Worm (Caenorhabditis elegans) whole organism, L4 larva: Measurements from ENCODE around the gene F41C3.7.
"Not testable (repeated sequence)": the region's sequence is repeated elsewhere in the genome, so short reads cannot be mapped to it uniquely, and the experiment has no call there.

Source experiments
- F10B5.3 ChIP-seq: sonication (generic microtip); optimal IDR thresholded peaks from 2 replicates; lab custom pipeline; 2016; ENCODE audit warnings: mild to moderate bottlenecking, missing genetic modification characterization, missing compliant biosample characterization
- F37D6.2 ChIP-seq: sonication (generic microtip); optimal IDR thresholded peaks from 2 replicates; lab custom pipeline; 2016; ENCODE audit warnings: mild to moderate bottlenecking, missing genetic modification characterization, missing compliant biosample characterization
- F49E8.2 ChIP-seq: sonication (generic microtip); optimal IDR thresholded peaks from 2 replicates; lab custom pipeline; 2016; ENCODE audit warnings: missing compliant biosample characterization, mild to moderate bottlenecking, missing genetic modification characterization, borderline replicate concordance
- T20F7.1 ChIP-seq: fragments of 200-800 bp; sonication (Bioruptor generic); optimal IDR thresholded peaks from 2 replicates; lab custom pipeline; 2018; ENCODE audit warnings: mild to moderate bottlenecking, missing genetic modification characterization, missing compliant biosample characterization
- Y105C5A.15 ChIP-seq: fragments of 200-800 bp; sonication (Bioruptor generic); IDR thresholded peaks from 2 replicates; pipeline ENCODE4 v1.3.6; 2022; ENCODE audit warnings: missing genetic modification characterization, missing compliant biosample characterization
- Y48G9A.11 ChIP-seq: fragments of 200-800 bp; sonication (Bioruptor generic); IDR thresholded peaks from 2 replicates; pipeline ENCODE4 v1.3.6; 2022; ENCODE audit warnings: missing genetic modification reagents, missing genetic modification characterization, missing compliant biosample characterization
- Y5F2A.4 ChIP-seq: fragments of 200-800 bp; sonication (Bioruptor generic); optimal IDR thresholded peaks from 2 replicates; lab custom pipeline; 2018; ENCODE audit warnings: mild to moderate bottlenecking, missing genetic modification characterization, missing compliant biosample characterization
- aha-1 ChIP-seq: fragments of 150-350 bp; peaks from one replicate; lab custom pipeline; 2014; ENCODE audit warnings: missing biosample characterization, missing genetic modification characterization
- ama-1 ChIP-seq: fragments of 150-350 bp; optimal IDR thresholded peaks from 2 replicates; lab custom pipeline; 2014; ENCODE audit warnings: inconsistent platforms, mixed read lengths
- arid-1 ChIP-seq: fragments of 200-800 bp; sonication (Bioruptor generic); conservative IDR thresholded peaks from 2 replicates; pipeline ENCODE4 v1.3.6; 2022; ENCODE audit warnings: missing genetic modification reagents, missing genetic modification characterization, missing compliant biosample characterization
- ceh-44 ChIP-seq: fragments of 200-800 bp; sonication (Bioruptor generic); IDR thresholded peaks from 2 replicates; pipeline ENCODE4 v1.3.6; 2022; ENCODE audit warnings: missing genetic modification reagents, missing genetic modification characterization, missing compliant biosample characterization
- cey-2 ChIP-seq: sonication (generic microtip); optimal IDR thresholded peaks from 3 replicates; lab custom pipeline; 2017; ENCODE audit warnings: missing genetic modification characterization, mild to moderate bottlenecking, missing compliant biosample characterization, antibody characterized with exemption, borderline replicate concordance; ENCODE audit not compliant: insufficient read depth
- daf-16 ChIP-seq, 3 experiments: sonication (generic microtip); optimal IDR thresholded peaks; 2 replicates each; lab custom pipeline; 2016 to 2017; ENCODE audit warnings: missing genetic modification characterization in 3 of 3, missing genetic modification reagents in 3 of 3, mild to moderate bottlenecking in 2 of 3, missing compliant biosample characterization in 2 of 3, missing biosample characterization in 1 of 3, moderate library complexity in 1 of 3
- daf-19 ChIP-seq: fragments of 200-800 bp; sonication (Bioruptor generic); conservative IDR thresholded peaks from 2 replicates; pipeline ENCODE4 v1.3.6; 2022; ENCODE audit warnings: missing genetic modification characterization, missing compliant biosample characterization
- dmd-9 ChIP-seq: fragments of 200-800 bp; sonication (Bioruptor generic); IDR thresholded peaks from 2 replicates; pipeline ENCODE4 v1.3.6; 2022; ENCODE audit warnings: missing genetic modification reagents, missing genetic modification characterization, missing compliant biosample characterization
- duxl-1 ChIP-seq: sonication (generic microtip); optimal IDR thresholded peaks from 2 replicates; lab custom pipeline; 2016; ENCODE audit warnings: mild to moderate bottlenecking, missing genetic modification characterization, moderate library complexity, missing compliant biosample characterization; ENCODE audit not compliant: poor library complexity
- dve-1 ChIP-seq: sonication (generic microtip); optimal IDR thresholded peaks from 2 replicates; lab custom pipeline; 2017; ENCODE audit warnings: antibody characterized with exemption, mild to moderate bottlenecking, missing genetic modification characterization, missing compliant biosample characterization; ENCODE audit not compliant: insufficient read depth
- hif-1 ChIP-seq, 2 experiments: sonication (generic microtip); optimal IDR thresholded peaks; 2 replicates each; lab custom pipeline; 2016 to 2017; ENCODE audit warnings: missing compliant biosample characterization in 2 of 2, missing genetic modification characterization in 2 of 2, missing genetic modification reagents in 2 of 2, missing genotype in 2 of 2, mild to moderate bottlenecking in 1 of 2
- hmg-1.1 ChIP-seq: fragments of 200-800 bp; sonication (Bioruptor generic); IDR thresholded peaks from 2 replicates; pipeline ENCODE4 v1.3.6; 2022; ENCODE audit warnings: missing genetic modification reagents, missing genetic modification characterization, missing compliant biosample characterization
- lin-1 ChIP-seq: fragments of 200-800 bp; sonication (Bioruptor generic); IDR thresholded peaks from 2 replicates; pipeline ENCODE4 v1.3.6; 2022; ENCODE audit warnings: missing genetic modification reagents, missing genetic modification characterization, missing compliant biosample characterization
- lin-38 ChIP-seq: fragments of 200-800 bp; sonication (Bioruptor generic); IDR thresholded peaks from 2 replicates; pipeline ENCODE4 v1.3.6; 2022; ENCODE audit warnings: missing genetic modification reagents, missing genetic modification characterization, missing compliant biosample characterization
- lir-3 ChIP-seq: sonication (generic microtip); optimal IDR thresholded peaks from 2 replicates; lab custom pipeline; 2016; ENCODE audit warnings: mild to moderate bottlenecking, missing genetic modification characterization, missing compliant biosample characterization
- lsy-2 ChIP-seq, 2 experiments: fragments of 150-350 bp in 1 of 2; sonication (generic microtip) in 1 of 2; optimal IDR thresholded peaks; 2 replicates each; lab custom pipeline; 2014 to 2017; ENCODE audit warnings: missing biosample characterization in 2 of 2, missing genetic modification characterization in 2 of 2
- madf-9 ChIP-seq: fragments of 200-800 bp; sonication (Bioruptor generic); conservative IDR thresholded peaks from 2 replicates; pipeline ENCODE4 v1.3.6; 2022; ENCODE audit warnings: missing genetic modification reagents, missing genetic modification characterization, missing compliant biosample characterization
- mdl-1 ChIP-seq, 2 experiments: fragments of 150-350 bp in 1 of 2; sonication (generic microtip) in 1 of 2; optimal IDR thresholded peaks; 2 replicates each; lab custom pipeline; 2014 to 2017; ENCODE audit warnings: missing biosample characterization in 2 of 2, missing genetic modification characterization in 2 of 2
- mep-1 ChIP-seq: fragments of 150-350 bp; sonication (generic microtip); optimal IDR thresholded peaks from 3 replicates; lab custom pipeline; 2014; ENCODE audit warnings: missing biosample characterization, missing genetic modification characterization
- mes-2 ChIP-seq: sonication (generic microtip); optimal IDR thresholded peaks from 2 replicates; lab custom pipeline; 2016; ENCODE audit warnings: missing genotype, mild to moderate bottlenecking, missing genetic modification characterization, missing compliant biosample characterization; ENCODE audit not compliant: poor library complexity, severe bottlenecking
- nhr-102 ChIP-seq: sonication (generic microtip); optimal IDR thresholded peaks from 2 replicates; lab custom pipeline; 2016; ENCODE audit warnings: mild to moderate bottlenecking, missing genetic modification characterization, moderate library complexity, missing compliant biosample characterization
- nhr-237 ChIP-seq: sonication (generic microtip); optimal IDR thresholded peaks from 2 replicates; lab custom pipeline; 2017; ENCODE audit warnings: missing biosample characterization, missing genetic modification characterization
- nhr-48 ChIP-seq: sonication (generic microtip); optimal IDR thresholded peaks from 2 replicates; lab custom pipeline; 2016; ENCODE audit warnings: mild to moderate bottlenecking, missing genetic modification characterization, missing compliant biosample characterization
- nhr-6 ChIP-seq: fragments of 150-350 bp; optimal IDR thresholded peaks from 2 replicates; lab custom pipeline; 2014; ENCODE audit warnings: missing biosample characterization, missing genetic modification characterization
- nhr-76 ChIP-seq: fragments of 150-350 bp; optimal IDR thresholded peaks from 2 replicates; lab custom pipeline; 2014; ENCODE audit warnings: missing biosample characterization, missing genetic modification characterization
- pha-4 ChIP-seq, 2 experiments: fragments of 150-350 bp in 1 of 2; fragments of 200-800 bp in 1 of 2; sonication (Bioruptor generic) in 1 of 2; IDR thresholded peaks in 1 of 2; optimal IDR thresholded peaks in 1 of 2; 2 replicates each; pipeline versions ENCODE4 v1.3.6 to Lab custom; 2014 to 2022; ENCODE audit warnings: missing genetic modification characterization in 2 of 2, missing genetic modification reagents in 2 of 2, missing biosample characterization in 1 of 2, missing compliant biosample characterization in 1 of 2
- pqm-1 ChIP-seq: sonication (generic microtip); optimal IDR thresholded peaks from 2 replicates; lab custom pipeline; 2017; ENCODE audit warnings: missing biosample characterization, missing genetic modification characterization
- rbr-2 ChIP-seq: sonication (generic microtip); optimal IDR thresholded peaks from 2 replicates; lab custom pipeline; 2016; ENCODE audit warnings: missing genotype, missing genetic modification characterization, missing compliant biosample characterization
- spr-3 ChIP-seq: fragments of 200-800 bp; sonication (Bioruptor generic); optimal IDR thresholded peaks from 2 replicates; lab custom pipeline; 2018; ENCODE audit warnings: mild to moderate bottlenecking, missing genetic modification characterization, missing compliant biosample characterization
- tra-1 ChIP-seq: fragments of 200-800 bp; sonication (Bioruptor generic); IDR thresholded peaks from 2 replicates; pipeline ENCODE4 v1.3.6; 2022; ENCODE audit warnings: missing genetic modification reagents, missing genetic modification characterization, missing compliant biosample characterization
- unc-130 ChIP-seq: sonication (generic microtip); optimal IDR thresholded peaks from 2 replicates; lab custom pipeline; 2016; ENCODE audit warnings: missing genetic modification reagents, missing genetic modification characterization, missing compliant biosample characterization
- zfp-2 ChIP-seq: sonication (generic microtip); optimal IDR thresholded peaks from 2 replicates; lab custom pipeline; 2016; ENCODE audit warnings: mild to moderate bottlenecking, missing genetic modification characterization, missing compliant biosample characterization
- zfp-3 ChIP-seq: fragments of 200-800 bp; sonication (Bioruptor generic); conservative IDR thresholded peaks from 2 replicates; pipeline ENCODE4 v1.3.6; 2022; ENCODE audit warnings: missing genetic modification reagents, missing genetic modification characterization, missing compliant biosample characterization
- zip-11 ChIP-seq: fragments of 200-800 bp; sonication (Bioruptor generic); IDR thresholded peaks from 2 replicates; pipeline ENCODE4 v1.3.6; 2022; ENCODE audit warnings: missing genetic modification characterization, missing compliant biosample characterization
- ztf-11 ChIP-seq: fragments of 150-350 bp; optimal IDR thresholded peaks from 2 replicates; lab custom pipeline; 2014; ENCODE audit warnings: missing biosample characterization, missing genetic modification characterization

Gene F41C3.7

ce11 chrII:4701482-4702119 is 28.2 kb upstream of the F41C3.7 start, which contains the start of gene unc-85 (continued):
- TF ChIP-seq mes-2 (tag; lab: Kevin White, UChicago) (peak; percentile 87), lin-1 (GFP tag; lab: Robert Waterston, UW) (peak; percentile 88), F49E8.2 (tag; lab: Kevin White, UChicago) (peak; percentile 60), pha-4 (GFP tag; IDR thresholded peaks at IDR 0.05; lab: Robert Waterston, UW) (peak; percentile 90), mep-1 (tag; lab: Kevin White, UChicago) (peak; percentile 82), tra-1 (GFP tag; lab: Robert Waterston, UW) (peak; percentile 91), nhr-102 (tag; lab: Kevin White, UChicago) (peak; percentile 81)
- TF ChIP-seq pha-4 (tag; optimal IDR thresholded peaks at IDR 0.05; lab: Kevin White, UChicago): not testable (repeated sequence)

ce11 chrII:4703011-4703410 is 26.8 kb upstream of the F41C3.7 start:
- TF ChIP-seq F49E8.2 (tag; lab: Kevin White, UChicago) (peak; percentile 9), aha-1 (tag; lab: Kevin White, UChicago) (no peak), ztf-11 (tag; lab: Kevin White, UChicago) (no peak), lin-38 (peak; percentile 61), unc-130 (peak; percentile 7), mep-1 (tag; lab: Kevin White, UChicago) (peak; percentile 7)

DNA sequence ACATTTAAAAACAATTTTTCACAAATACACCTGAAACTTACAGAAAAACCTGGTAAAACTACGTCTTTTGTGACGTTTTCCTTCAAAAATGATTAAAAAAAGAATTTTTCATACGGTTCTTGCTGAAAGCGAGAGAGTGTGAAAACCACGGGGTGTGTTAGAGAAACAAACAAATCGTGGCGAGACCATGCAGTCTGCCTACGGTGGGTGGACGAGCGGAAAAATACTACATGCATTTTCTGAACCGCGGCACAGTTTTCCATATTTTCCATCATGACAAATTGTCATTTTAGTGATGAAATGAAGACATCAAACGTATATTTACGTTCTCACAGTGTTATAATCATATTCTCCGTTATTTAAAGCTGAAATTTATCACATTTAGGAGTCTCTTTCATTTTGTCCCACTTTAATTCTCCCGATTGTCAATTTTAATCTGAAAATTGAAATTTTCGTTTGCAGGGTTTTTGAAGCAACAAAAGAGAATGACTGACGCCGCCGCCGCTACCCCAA is 23.4 kb upstream of the F41C3.7 start, which contains the start of the genes F10G7.9 and tsn-1:
TSS of gene F10G7.9 (minus strand) at position 127 of the 513 bp plus-strand sequence.
TSS of gene tsn-1 (plus strand) at position 463 of the 513 bp plus-strand sequence.
- no peak for TF ChIP-seq cey-2 (tag; lab: Kevin White, UChicago)
- no peak for TF ChIP-seq zip-11 (GFP tag; lab: Robert Waterston, UW)
- TF ChIP-seq lsy-2 (tag; optimal IDR thresholded peaks at IDR 0.05; lab: Kevin White, UChicago): peak; percentile 70 to 97
- TF ChIP-seq duxl-1 (tag; lab: Kevin White, UChicago): peak; percentile 11
- TF ChIP-seq nhr-6 (tag; lab: Kevin White, UChicago): peak; percentile 67
- no peak for TF ChIP-seq arid-1 (GFP tag; lab: Robert Waterston, UW)
- TF ChIP-seq pqm-1: peak; percentile 51
- TF ChIP-seq nhr-237: no peak
- TF ChIP-seq Y5F2A.4: no peak
- no peak for TF ChIP-seq daf-16 (GFP tag; optimal IDR thresholded peaks at IDR 0.05; lab: Kevin White, UChicago)
- peak; percentile 21 for TF ChIP-seq daf-16 (tag; optimal IDR thresholded peaks at IDR 0.05; lab: Kevin White, UChicago)
- TF ChIP-seq spr-3 (GFP tag; lab: Kevin White, UChicago): no peak
- TF ChIP-seq dmd-9 (GFP tag; lab: Robert Waterston, UW): no peak
- no peak for TF ChIP-seq ceh-44
- no peak for TF ChIP-seq F10B5.3 (tag; lab: Kevin White, UChicago)
- no peak for TF ChIP-seq daf-19
- no peak for TF ChIP-seq ama-1 (lab: Kevin White, UChicago)
- TF ChIP-seq hif-1 (tag; optimal IDR thresholded peaks at IDR 0.05; lab: Kevin White, UChicago): peak in 1 of 2 experiments; percentile 11
- TF ChIP-seq lir-3: no peak
- peak; percentile 0 for TF ChIP-seq rbr-2 (tag; lab: Kevin White, UChicago)
- TF ChIP-seq mdl-1 (tag; optimal IDR thresholded peaks at IDR 0.05; lab: Kevin White, UChicago): peak in 1 of 2 experiments; percentile 24
- TF ChIP-seq dve-1: peak; percentile 59
- no peak for TF ChIP-seq zfp-2 (tag; lab: Kevin White, UChicago)
- TF ChIP-seq lin-38: peak; percentile 75
- peak; percentile 87 for TF ChIP-seq aha-1 (tag; lab: Kevin White, UChicago)
- no peak for TF ChIP-seq nhr-76 (tag; lab: Kevin White, UChicago)
- TF ChIP-seq Y105C5A.15 (GFP tag; lab: Robert Waterston, UW): no peak
- TF ChIP-seq pha-4 (GFP tag; IDR thresholded peaks at IDR 0.05; lab: Robert Waterston, UW): no peak
- TF ChIP-seq pha-4 (tag; optimal IDR thresholded peaks at IDR 0.05; lab: Kevin White, UChicago): peak; percentile 23
- no peak for TF ChIP-seq lin-1 (GFP tag; lab: Robert Waterston, UW)
- no peak for TF ChIP-seq nhr-48 (tag; lab: Kevin White, UChicago)
- no peak for TF ChIP-seq F37D6.2 (tag; lab: Kevin White, UChicago)
- TF ChIP-seq Y48G9A.11 (GFP tag; lab: Robert Waterston, UW): peak; percentile 18; the same call in 1 of the 2 replicates
- no peak for TF ChIP-seq madf-9 (GFP tag; lab: Robert Waterston, UW)
- peak; percentile 57; the same call in 1 of the 2 replicates for TF ChIP-seq hmg-1.1
- no peak for TF ChIP-seq T20F7.1
- no peak for TF ChIP-seq zfp-3 (GFP tag; lab: Robert Waterston, UW)
